Worm (Caenorhabditis elegans): ENCODE measurements around the gene C53A5.16.

ce11 chrV:14521000-14521399 lies 1.4 kb downstream of the C53A5.16 start, which contains the start of gene C53A5.17:
- TF ChIP-seq snpc-4 (tag; optimal IDR thresholded peaks at IDR 0.05), result no peak
- no peak for TF ChIP-seq skn-1 (tag; optimal IDR thresholded peaks at IDR 0.05)
- TF ChIP-seq ceh-82 (tag; optimal IDR thresholded peaks at IDR 0.05), result no peak
- no peak for TF ChIP-seq ama-1 (optimal IDR thresholded peaks at IDR 0.05)
- no peak for TF ChIP-seq unc-62 (GFP tag; optimal IDR thresholded peaks at IDR 0.05)
- TF ChIP-seq elt-3 (tag; optimal IDR thresholded peaks at IDR 0.05), result no peak
- TF ChIP-seq aly-2 (tag; optimal IDR thresholded peaks at IDR 0.05), result no peak
- no peak for TF ChIP-seq unc-39 (tag; optimal IDR thresholded peaks at IDR 0.05)
- no peak for TF ChIP-seq dmd-4 (tag; optimal IDR thresholded peaks at IDR 0.05)
- TF ChIP-seq R02D3.7 (tag; optimal IDR thresholded peaks at IDR 0.05), result no peak
- TF ChIP-seq fos-1 (tag; optimal IDR thresholded peaks at IDR 0.05), result no peak
